Fruit fly (Drosophila melanogaster): ENCODE measurements around the gene CG6790.

CG6790 gene

dm6 chr3R:11566769-11567570 lies 11.6 kb downstream of the CG6790 start, which contains the start of the genes fabp and sea:
Gene fabp, minus strand, starts transcription at chr3R:11567054.
Gene sea, minus strand, starts transcription at chr3R:11567054.
- TF ChIP-seq Mnt (GFP tag; optimal IDR thresholded peaks at IDR 0.05) (peak; percentile 77), Crg-1 (GFP tag; optimal IDR thresholded peaks at IDR 0.05) (peak; percentile 65), ovo (GFP tag; optimal IDR thresholded peaks at IDR 0.05) (peak; percentile 69), Clk (GFP tag; optimal IDR thresholded peaks at IDR 0.05) (no peak), CG7045 (GFP tag; optimal IDR thresholded peaks at IDR 0.05) (no peak), CG5204 (GFP tag; optimal IDR thresholded peaks at IDR 0.05) (no peak), CG14711 (tag; optimal IDR thresholded peaks at IDR 0.05) (peak; percentile 51), CG33017 (tag; optimal IDR thresholded peaks at IDR 0.05) (peak; percentile 58), cnc (optimal IDR thresholded peaks at IDR 0.05) (no peak), bab1 (GFP tag; optimal IDR thresholded peaks at IDR 0.05) (peak; percentile 89), CG12768 (GFP tag; optimal IDR thresholded peaks at IDR 0.05) (peak; percentile 66), toe (GFP tag; optimal IDR thresholded peaks at IDR 0.05) (no peak), CG1620 (GFP tag; optimal IDR thresholded peaks at IDR 0.05) (peak; percentile 74), CG7101 (tag; optimal IDR thresholded peaks at IDR 0.05) (peak; percentile 63), cic (GFP tag; optimal IDR thresholded peaks at IDR 0.05) (peak; percentile 67), CG11617 (GFP tag; optimal IDR thresholded peaks at IDR 0.05) (peak; percentile 65), pad (GFP tag; optimal IDR thresholded peaks at IDR 0.05) (peak; percentile 92), tj (GFP tag; optimal IDR thresholded peaks at IDR 0.05) (peak; percentile 92), kay (GFP tag; ENCODE audit: borderline replicate concordance) (no peak), Hr96 (GFP tag; optimal IDR thresholded peaks at IDR 0.05) (peak; percentile 60)

- TF ChIP-seq pad (GFP tag; optimal IDR thresholded peaks at IDR 0.05), result peak; percentile 24
- TF ChIP-seq cic (GFP tag; optimal IDR thresholded peaks at IDR 0.05), result peak; percentile 19
- peak; percentile 90 for TF ChIP-seq kay (GFP tag; ENCODE audit: borderline replicate concordance)
- TF ChIP-seq Mnt (GFP tag; optimal IDR thresholded peaks at IDR 0.05), result no peak
- TF ChIP-seq tj (GFP tag; optimal IDR thresholded peaks at IDR 0.05), result peak; percentile 55
Measured at dm6 chr3R:11564792-11565402, 13.6 kb downstream of the CG6790 start.

dm6 chr3R:11563147-11563546 lies 15.4 kb downstream of the CG6790 start:
- TF ChIP-seq tj (GFP tag; optimal IDR thresholded peaks at IDR 0.05) (no peak), cnc (optimal IDR thresholded peaks at IDR 0.05) (no peak), CG7045 (GFP tag; optimal IDR thresholded peaks at IDR 0.05) (no peak), cic (GFP tag; optimal IDR thresholded peaks at IDR 0.05) (no peak), CG12768 (GFP tag; optimal IDR thresholded peaks at IDR 0.05) (peak; percentile 32), CG5204 (GFP tag; optimal IDR thresholded peaks at IDR 0.05) (no peak), bab1 (GFP tag; optimal IDR thresholded peaks at IDR 0.05) (no peak), CG7101 (tag; optimal IDR thresholded peaks at IDR 0.05) (no peak)

- TF ChIP-seq CG12768 (GFP tag; optimal IDR thresholded peaks at IDR 0.05) (peak; percentile 98), tj (GFP tag; optimal IDR thresholded peaks at IDR 0.05) (peak; percentile 99), CG11617 (GFP tag; optimal IDR thresholded peaks at IDR 0.05) (peak; percentile 92), pad (GFP tag; optimal IDR thresholded peaks at IDR 0.05) (peak; percentile 90), CG33017 (tag; optimal IDR thresholded peaks at IDR 0.05) (peak; percentile 95), CG5204 (GFP tag; optimal IDR thresholded peaks at IDR 0.05) (peak; percentile 91), Crg-1 (GFP tag; optimal IDR thresholded peaks at IDR 0.05) (peak; percentile 91), CG7045 (GFP tag; optimal IDR thresholded peaks at IDR 0.05) (peak; percentile 88), kay (GFP tag; ENCODE audit: borderline replicate concordance) (peak; percentile 97), Clk (GFP tag; optimal IDR thresholded peaks at IDR 0.05) (peak; percentile 89), CG1620 (GFP tag; optimal IDR thresholded peaks at IDR 0.05) (peak; percentile 89), CG7101 (tag; optimal IDR thresholded peaks at IDR 0.05) (peak; percentile 95), CG14711 (tag; optimal IDR thresholded peaks at IDR 0.05) (peak; percentile 89), cnc (optimal IDR thresholded peaks at IDR 0.05) (no peak), bab1 (GFP tag; optimal IDR thresholded peaks at IDR 0.05) (peak; percentile 98), cic (GFP tag; optimal IDR thresholded peaks at IDR 0.05) (peak; percentile 86), Mnt (GFP tag; optimal IDR thresholded peaks at IDR 0.05) (peak; percentile 89), ovo (GFP tag; optimal IDR thresholded peaks at IDR 0.05) (peak; percentile 76), toe (GFP tag; optimal IDR thresholded peaks at IDR 0.05) (peak; percentile 94), Hr96 (GFP tag; optimal IDR thresholded peaks at IDR 0.05) (peak; percentile 97)
Measured at dm6 chr3R:11562326-11563109, 16.0 kb downstream of the CG6790 start.

- TF ChIP-seq tj (GFP tag; optimal IDR thresholded peaks at IDR 0.05), result no peak
- TF ChIP-seq CG1620 (GFP tag; optimal IDR thresholded peaks at IDR 0.05), result no peak
- TF ChIP-seq cnc (optimal IDR thresholded peaks at IDR 0.05), result no peak
- peak; percentile 81 for TF ChIP-seq kay (GFP tag; ENCODE audit: borderline replicate concordance)
Measured at dm6 chr3R:11561648-11562047, 16.9 kb downstream of the CG6790 start.
